Fruit fly (Drosophila melanogaster): ENCODE results near the gene Sfp87B.

The Sfp87B gene

DNA sequence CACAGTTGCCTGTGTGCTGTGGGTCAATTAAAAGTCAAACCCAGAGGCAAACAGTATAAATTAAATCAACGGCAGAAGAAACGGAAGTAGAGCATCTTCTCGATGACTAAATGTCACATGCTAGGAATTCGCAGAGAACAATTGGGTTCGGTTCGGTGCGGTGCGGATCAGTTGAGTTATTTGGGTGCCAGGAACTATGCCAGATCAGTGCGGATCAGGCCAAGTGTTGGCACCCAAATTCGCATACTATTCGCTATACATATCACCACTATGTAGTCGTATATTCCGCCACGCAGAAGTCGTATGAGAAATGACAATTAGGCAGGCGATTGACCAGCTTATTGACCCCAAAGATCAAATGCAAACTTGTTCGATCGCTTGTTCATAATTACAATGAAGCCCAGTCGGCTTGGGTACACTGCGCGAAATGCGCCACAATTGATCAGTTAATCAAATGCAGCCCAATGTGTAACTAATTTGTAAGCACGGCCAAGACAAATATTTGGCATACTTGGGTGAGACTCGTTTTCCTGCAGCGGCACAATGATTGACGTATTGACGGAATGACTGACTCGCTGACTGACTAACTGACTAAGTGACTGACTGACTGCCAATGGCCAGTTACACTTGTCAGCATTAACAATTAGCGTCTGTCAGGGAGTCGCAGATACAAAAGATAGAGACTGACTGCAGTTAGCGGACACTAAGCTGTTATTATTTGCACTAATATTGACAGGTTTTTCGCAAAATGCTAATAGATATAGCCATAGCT lies 17.7 kb downstream of the Sfp87B start:
- TF ChIP-seq fkh (GFP tag; optimal IDR thresholded peaks at IDR 0.05), result peak; percentile 43
- peak; percentile 58 for TF ChIP-seq svp (GFP tag)
- no peak for TF ChIP-seq esn (GFP tag; optimal IDR thresholded peaks at IDR 0.05)

DNA sequence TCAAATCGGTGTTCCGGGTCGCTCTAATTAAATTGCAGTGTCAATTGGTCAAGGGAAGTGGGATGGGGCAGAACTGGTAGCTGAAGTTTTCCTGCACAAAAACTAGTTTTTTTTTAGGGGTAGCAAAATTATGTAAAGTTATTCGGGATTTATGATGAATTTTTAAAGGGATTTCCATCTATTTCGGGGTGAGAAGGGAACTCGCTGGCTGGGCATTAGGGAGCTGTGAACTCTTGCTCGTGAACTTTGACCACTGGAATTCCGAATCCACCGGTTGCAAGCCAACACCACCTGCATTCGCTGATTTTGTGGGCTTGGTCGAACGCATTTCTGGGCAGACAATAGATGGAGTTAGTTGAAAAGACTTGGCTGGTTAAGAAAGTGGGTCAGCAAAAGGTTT lies 18.9 kb downstream of the Sfp87B start:
- no peak for TF ChIP-seq CG8632 (GFP tag; optimal IDR thresholded peaks at IDR 0.05)
- TF ChIP-seq svp (GFP tag), result peak; percentile 68
- TF ChIP-seq CG6854 (GFP tag; optimal IDR thresholded peaks at IDR 0.05), result no peak

DNA sequence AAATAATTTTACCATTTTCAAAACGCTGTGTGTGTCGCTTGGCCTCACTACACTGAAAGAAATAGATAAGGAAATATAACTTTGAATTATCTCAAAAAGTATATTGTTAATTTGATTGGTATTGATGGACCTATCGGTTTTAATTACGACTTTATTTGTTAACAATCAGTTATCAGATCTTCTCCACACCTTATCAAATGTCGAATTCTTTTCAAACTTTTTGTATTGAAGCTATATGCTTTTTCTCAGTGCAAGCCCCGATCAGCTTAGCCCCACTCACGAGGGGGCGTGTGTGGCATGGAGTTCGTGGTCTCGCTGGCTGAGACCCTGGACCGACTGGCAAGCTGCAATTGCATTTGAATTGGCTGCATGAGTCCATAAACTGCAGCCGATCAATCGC lies 24.3 kb downstream of the Sfp87B start:
- TF ChIP-seq Hr4 (GFP tag; optimal IDR thresholded peaks at IDR 0.05), result peak; percentile 81
- TF ChIP-seq Hr39 (GFP tag; optimal IDR thresholded peaks at IDR 0.05), result no peak
- peak; percentile 58 for TF ChIP-seq Gug (GFP tag; IDR thresholded peaks at IDR 0.05)
- TF ChIP-seq CG10669 (GFP tag; optimal IDR thresholded peaks at IDR 0.05), result peak; percentile 18
- TF ChIP-seq CG32006 (GFP tag; optimal IDR thresholded peaks at IDR 0.05), result peak; percentile 78
- TF ChIP-seq Sox15 (GFP tag; optimal IDR thresholded peaks at IDR 0.05), result no peak
- TF ChIP-seq CG11902 (GFP tag; optimal IDR thresholded peaks at IDR 0.05), result no peak
- no peak for TF ChIP-seq cyc (GFP tag; optimal IDR thresholded peaks at IDR 0.05)
- TF ChIP-seq Hr38 (GFP tag; optimal IDR thresholded peaks at IDR 0.05), result no peak
- TF ChIP-seq ss (GFP tag; optimal IDR thresholded peaks at IDR 0.05), result no peak
- peak; percentile 84 for TF ChIP-seq eg (GFP tag; IDR thresholded peaks at IDR 0.05)
- TF ChIP-seq CG3919 (GFP tag; optimal IDR thresholded peaks at IDR 0.05), result peak; percentile 39
- no peak for TF ChIP-seq CG8319 (GFP tag; optimal IDR thresholded peaks at IDR 0.05)
- TF ChIP-seq Met (GFP tag; optimal IDR thresholded peaks at IDR 0.05), result no peak
- peak in 1 of 2 experiments; percentile 58 for TF ChIP-seq salr (GFP tag; optimal IDR thresholded peaks at IDR 0.05)
- peak; percentile 39 for TF ChIP-seq dac (GFP tag; optimal IDR thresholded peaks at IDR 0.05)
- TF ChIP-seq CG31627 (GFP tag; optimal IDR thresholded peaks at IDR 0.05), result no peak
- TF ChIP-seq OdsH (GFP tag; optimal IDR thresholded peaks at IDR 0.05), result peak; percentile 46
- no peak for TF ChIP-seq topi (GFP tag; optimal IDR thresholded peaks at IDR 0.05)
- peak; percentile 2 for TF ChIP-seq CG1621 (tag; optimal IDR thresholded peaks at IDR 0.05)
- TF ChIP-seq CG8119 (GFP tag; IDR thresholded peaks at IDR 0.05), result peak; percentile 86
- peak; percentile 59 for TF ChIP-seq achi (GFP tag; optimal IDR thresholded peaks at IDR 0.05)
- peak; percentile 29 for TF ChIP-seq dsx (GFP tag; optimal IDR thresholded peaks at IDR 0.05; ENCODE audit: poor library complexity, severe bottlenecking)
- TF ChIP-seq Eip78C (GFP tag), result peak; percentile 85
- peak; percentile 45 for TF ChIP-seq Sox14 (GFP tag; optimal IDR thresholded peaks at IDR 0.05)
- peak; percentile 9 for TF ChIP-seq CG10631 (GFP tag; optimal IDR thresholded peaks at IDR 0.05)
- TF ChIP-seq acj6 (GFP tag; optimal IDR thresholded peaks at IDR 0.05), result peak; percentile 28
- peak; percentile 23 for TF ChIP-seq Eip75B (GFP tag; optimal IDR thresholded peaks at IDR 0.05)
- TF ChIP-seq net (GFP tag; optimal IDR thresholded peaks at IDR 0.05), result peak; percentile 28
- peak; percentile 49 for TF ChIP-seq CG11294 (GFP tag; IDR thresholded peaks at IDR 0.05)
- no peak for TF ChIP-seq CG34406 (GFP tag; optimal IDR thresholded peaks at IDR 0.05)
- TF ChIP-seq CG4318 (GFP tag; optimal IDR thresholded peaks at IDR 0.05), result peak; percentile 39
- TF ChIP-seq CG16779 (tag; optimal IDR thresholded peaks at IDR 0.05), result peak; percentile 34
- no peak for TF ChIP-seq vri (GFP tag; optimal IDR thresholded peaks at IDR 0.05)
- TF ChIP-seq Lpt (GFP tag; optimal IDR thresholded peaks at IDR 0.05), result peak; percentile 61
- TF ChIP-seq CG15336 (GFP tag; IDR thresholded peaks at IDR 0.05), result peak; percentile 84
- TF ChIP-seq CG6276 (GFP tag; optimal IDR thresholded peaks at IDR 0.05), result peak; percentile 78
- peak; percentile 39 for TF ChIP-seq Ets96B (tag; optimal IDR thresholded peaks at IDR 0.05)
- TF ChIP-seq CG9139 (GFP tag; optimal IDR thresholded peaks at IDR 0.05), result no peak
- TF ChIP-seq CG3032 (tag; optimal IDR thresholded peaks at IDR 0.05), result peak; percentile 44
- no peak for TF ChIP-seq Blimp-1 (GFP tag; optimal IDR thresholded peaks at IDR 0.05)
- peak; percentile 29 for TF ChIP-seq pdm3 (GFP tag; optimal IDR thresholded peaks at IDR 0.05)
- peak; percentile 13 for TF ChIP-seq spab (GFP tag; optimal IDR thresholded peaks at IDR 0.05)
